Worm (Caenorhabditis elegans): Measurements from ENCODE around the gene lec-9.

The lec-9 gene

DNA sequence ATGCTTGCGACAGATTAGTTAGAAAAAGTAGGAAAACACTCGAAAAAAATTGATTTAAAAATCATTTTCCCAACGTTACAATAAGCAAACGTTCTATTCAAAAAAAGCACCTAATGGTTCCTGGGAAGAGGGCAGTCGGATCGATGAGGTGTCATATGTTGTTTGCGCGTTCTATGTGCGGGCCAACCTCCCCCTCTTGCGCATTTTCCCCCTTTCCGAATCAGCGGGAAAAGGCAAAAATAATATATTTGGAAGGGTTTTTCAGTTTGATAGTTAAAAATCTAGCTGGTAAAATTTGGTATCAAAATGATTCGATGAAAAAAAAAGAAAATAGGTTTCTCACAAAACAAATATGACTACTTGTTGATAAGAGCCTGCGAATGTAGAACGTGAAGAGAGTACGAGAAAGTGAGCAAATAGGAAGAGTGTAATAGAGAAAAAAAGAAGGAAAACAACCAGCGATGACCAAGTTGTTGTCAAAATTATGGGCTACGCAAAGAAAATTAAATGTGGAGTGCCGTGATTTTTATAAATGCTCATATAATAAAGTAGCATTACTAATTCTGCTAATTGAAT, 10.2 kb downstream of the lec-9 start:
- TF ChIP-seq ref-1 (GFP tag; conservative IDR thresholded peaks at IDR 0.05) (no peak), cog-1 (tag; optimal IDR thresholded peaks at IDR 0.05) (peak; percentile 51), tab-1 (GFP tag; IDR thresholded peaks at IDR 0.05) (no peak), T22C8.4 (GFP tag; IDR thresholded peaks at IDR 0.05) (0 out of 2 replicates have a peak, but pooled peaks have one; percentile 28), med-1 (GFP tag; optimal IDR thresholded peaks at IDR 0.05; ENCODE audit: insufficient read depth) (no peak), klf-2 (GFP tag; conservative IDR thresholded peaks at IDR 0.05) (no peak), flt-1 (GFP tag; IDR thresholded peaks at IDR 0.05) (no peak)

DNA sequence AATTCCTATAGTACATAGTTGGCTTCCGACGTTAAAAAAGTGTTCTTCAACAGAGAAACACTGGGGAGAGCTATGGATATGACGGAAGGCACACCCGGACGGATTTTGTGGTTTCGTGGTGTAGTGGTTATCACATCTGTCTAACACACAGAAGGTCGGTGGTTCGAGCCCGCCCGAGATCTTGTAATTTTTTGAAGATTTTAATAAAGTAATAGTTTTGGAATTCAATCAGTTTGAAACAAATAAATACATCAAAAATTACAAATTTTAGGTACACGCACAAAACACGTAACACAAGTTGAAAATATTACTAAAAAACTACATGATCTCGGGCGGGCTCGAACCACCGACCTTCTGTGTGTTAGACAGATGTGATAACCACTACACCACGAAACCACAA, 10.9 kb downstream of the lec-9 start:
- TF ChIP-seq tab-1 (GFP tag; IDR thresholded peaks at IDR 0.05) (0 out of 2 replicates have a peak, but pooled peaks have one; percentile 72), ztf-23 (GFP tag; IDR thresholded peaks at IDR 0.05) (0 out of 2 replicates have a peak, but pooled peaks have one; percentile 29), cog-1 (tag; optimal IDR thresholded peaks at IDR 0.05) (no peak), med-1 (GFP tag; optimal IDR thresholded peaks at IDR 0.05; ENCODE audit: insufficient read depth) (no peak), klf-2 (GFP tag; conservative IDR thresholded peaks at IDR 0.05) (no peak), ref-1 (GFP tag; conservative IDR thresholded peaks at IDR 0.05) (peak; percentile 52; the same call in 1 of the 2 replicates), T22C8.4 (GFP tag; IDR thresholded peaks at IDR 0.05) (peak; percentile 45; the same call in 1 of the 2 replicates), flt-1 (GFP tag; IDR thresholded peaks at IDR 0.05) (peak; percentile 78), ztf-29 (GFP tag; IDR thresholded peaks at IDR 0.05) (no peak)

DNA sequence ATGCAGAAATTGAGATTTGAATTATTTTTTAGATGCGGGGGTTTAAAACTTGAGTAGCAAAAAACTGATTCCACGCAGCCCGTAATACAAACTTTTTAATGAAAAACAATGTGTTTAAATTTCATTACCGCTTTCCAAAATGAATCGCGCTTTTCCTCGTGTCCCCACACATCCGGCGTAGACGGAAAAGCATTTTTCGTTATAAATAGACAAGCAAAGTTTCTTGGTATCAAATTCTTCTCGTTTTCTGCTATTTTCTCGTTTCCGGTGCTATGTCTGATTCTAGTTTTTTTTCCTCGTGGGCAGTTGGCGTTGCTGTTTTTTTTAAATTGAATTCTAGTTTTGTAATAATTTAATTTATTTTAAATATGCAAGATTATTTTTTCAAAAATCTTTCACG, 12.7 kb downstream of the lec-9 start:
- TF ChIP-seq klf-2 (GFP tag; conservative IDR thresholded peaks at IDR 0.05), result no peak
- TF ChIP-seq ztf-29 (GFP tag; IDR thresholded peaks at IDR 0.05), result no peak
- TF ChIP-seq flt-1 (GFP tag; IDR thresholded peaks at IDR 0.05), result no peak
- TF ChIP-seq cog-1 (tag; optimal IDR thresholded peaks at IDR 0.05), result no peak
- TF ChIP-seq T22C8.4 (GFP tag; IDR thresholded peaks at IDR 0.05), result no peak
- TF ChIP-seq ref-1 (GFP tag; conservative IDR thresholded peaks at IDR 0.05), result no peak
- no peak for TF ChIP-seq med-1 (GFP tag; optimal IDR thresholded peaks at IDR 0.05; ENCODE audit: insufficient read depth)
- TF ChIP-seq ztf-23 (GFP tag; IDR thresholded peaks at IDR 0.05), result no peak
- no peak for TF ChIP-seq tab-1 (GFP tag; IDR thresholded peaks at IDR 0.05)

DNA sequence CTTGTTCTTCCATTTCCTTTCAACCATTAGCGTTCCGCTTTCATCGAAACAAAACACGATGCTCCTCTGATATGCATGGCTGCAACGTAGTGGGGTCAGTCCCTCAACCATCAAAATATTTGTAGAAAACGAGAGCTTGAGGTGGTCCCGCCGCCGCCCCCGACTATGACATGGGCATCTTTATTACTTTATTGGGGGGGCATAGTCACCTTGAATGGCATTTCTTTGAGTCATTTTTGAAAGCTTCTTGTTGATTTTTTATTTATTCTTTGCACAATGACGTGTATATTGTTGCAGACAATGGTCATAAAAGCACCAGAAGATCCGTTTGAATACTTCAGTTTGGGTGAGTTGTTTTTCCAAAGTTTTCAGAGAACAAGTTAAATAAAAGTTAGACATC, 14.0 kb downstream of the lec-9 start, which contains the start of gene ncs-7:
Gene ncs-7 (plus strand): TSS at position 301 of the 400 bp plus-strand sequence.
- no peak for TF ChIP-seq flt-1 (GFP tag; IDR thresholded peaks at IDR 0.05)
- no peak for TF ChIP-seq med-1 (GFP tag; optimal IDR thresholded peaks at IDR 0.05; ENCODE audit: insufficient read depth)
- no peak for TF ChIP-seq ztf-23 (GFP tag; IDR thresholded peaks at IDR 0.05)
- TF ChIP-seq T22C8.4 (GFP tag; IDR thresholded peaks at IDR 0.05), result no peak
- TF ChIP-seq cog-1 (tag; optimal IDR thresholded peaks at IDR 0.05), result no peak
- no peak for TF ChIP-seq klf-2 (GFP tag; conservative IDR thresholded peaks at IDR 0.05)

DNA sequence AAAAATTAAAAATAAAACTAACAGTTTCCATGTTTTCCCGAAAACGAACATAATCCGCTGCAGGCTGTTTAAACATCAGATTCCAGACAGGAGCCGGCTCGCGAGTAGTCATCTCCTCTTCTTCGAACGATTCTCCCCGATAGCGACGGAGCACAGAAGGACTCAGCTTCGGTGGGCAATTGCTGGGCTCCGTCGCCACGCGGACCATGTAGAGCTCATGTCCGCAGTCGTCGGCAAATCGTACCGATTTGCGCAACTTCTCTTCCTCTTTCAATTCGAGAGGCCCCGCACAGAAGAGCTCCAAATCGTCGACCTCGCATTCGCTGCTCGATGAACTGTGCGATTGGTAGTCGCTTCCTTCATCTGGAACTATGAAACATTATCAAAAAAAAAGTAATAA, 25.0 kb downstream of the lec-9 start:
- TF ChIP-seq tab-1 (GFP tag; IDR thresholded peaks at IDR 0.05) (no peak), flt-1 (GFP tag; IDR thresholded peaks at IDR 0.05) (no peak), ztf-23 (GFP tag; IDR thresholded peaks at IDR 0.05) (no peak), cog-1 (tag; optimal IDR thresholded peaks at IDR 0.05) (no peak), T22C8.4 (GFP tag; IDR thresholded peaks at IDR 0.05) (no peak), ztf-29 (GFP tag; IDR thresholded peaks at IDR 0.05) (no peak), med-1 (GFP tag; optimal IDR thresholded peaks at IDR 0.05; ENCODE audit: insufficient read depth) (no peak), klf-2 (GFP tag; conservative IDR thresholded peaks at IDR 0.05) (no peak), ref-1 (GFP tag; conservative IDR thresholded peaks at IDR 0.05) (no peak)

DNA sequence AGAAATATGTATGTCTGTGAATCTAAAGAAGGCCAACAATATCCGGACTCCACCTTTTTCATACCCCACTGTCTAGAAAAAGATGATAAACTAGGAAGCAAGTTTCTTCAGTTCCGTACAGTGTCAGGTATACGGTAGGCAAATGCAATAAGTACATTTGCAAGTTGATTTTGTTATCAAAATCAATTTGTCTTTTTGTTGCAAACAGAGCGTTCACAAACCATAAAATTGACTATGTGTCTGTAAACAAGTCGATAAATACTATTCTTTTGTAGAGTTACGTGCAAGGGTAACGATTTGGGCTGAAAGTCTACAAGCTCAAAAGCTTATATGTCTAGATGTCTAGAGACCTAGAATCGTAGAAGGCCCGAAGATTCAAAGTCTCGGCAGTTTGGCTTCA, 25.4 kb downstream of the lec-9 start:
- TF ChIP-seq T22C8.4 (GFP tag; IDR thresholded peaks at IDR 0.05) (no peak), ztf-29 (GFP tag; IDR thresholded peaks at IDR 0.05) (no peak), tab-1 (GFP tag; IDR thresholded peaks at IDR 0.05) (no peak), med-1 (GFP tag; optimal IDR thresholded peaks at IDR 0.05; ENCODE audit: insufficient read depth) (no peak), ref-1 (GFP tag; conservative IDR thresholded peaks at IDR 0.05) (no peak), klf-2 (GFP tag; conservative IDR thresholded peaks at IDR 0.05) (no peak), flt-1 (GFP tag; IDR thresholded peaks at IDR 0.05) (no peak), cog-1 (tag; optimal IDR thresholded peaks at IDR 0.05) (no peak), ztf-23 (GFP tag; IDR thresholded peaks at IDR 0.05) (no peak)

DNA sequence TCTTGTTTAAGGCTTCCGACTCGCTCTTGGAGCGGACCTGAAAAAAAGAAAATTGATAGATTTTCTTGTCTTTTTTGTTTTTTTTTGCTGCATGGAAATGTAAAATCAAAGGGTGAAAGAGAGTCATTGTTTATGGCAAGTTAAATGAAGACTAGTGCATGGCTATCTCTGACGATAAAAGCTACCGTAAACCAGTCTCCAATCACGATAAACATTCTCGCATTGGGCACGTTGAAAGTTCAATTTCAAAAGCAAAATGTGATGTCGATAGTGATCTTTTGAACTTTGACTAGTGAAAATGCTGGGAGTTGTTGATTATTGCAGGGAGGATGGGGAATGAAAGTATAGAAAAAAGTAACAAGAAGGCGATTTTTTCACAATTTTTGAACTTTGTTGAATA, 26.3 kb downstream of the lec-9 start:
- TF ChIP-seq cog-1 (tag; optimal IDR thresholded peaks at IDR 0.05), result no peak
- TF ChIP-seq klf-2 (GFP tag; conservative IDR thresholded peaks at IDR 0.05), result no peak
- TF ChIP-seq ztf-23 (GFP tag; IDR thresholded peaks at IDR 0.05), result no peak
- no peak for TF ChIP-seq med-1 (GFP tag; optimal IDR thresholded peaks at IDR 0.05; ENCODE audit: insufficient read depth)
- no peak for TF ChIP-seq tab-1 (GFP tag; IDR thresholded peaks at IDR 0.05)
- no peak for TF ChIP-seq ref-1 (GFP tag; conservative IDR thresholded peaks at IDR 0.05)
- no peak for TF ChIP-seq T22C8.4 (GFP tag; IDR thresholded peaks at IDR 0.05)
- TF ChIP-seq flt-1 (GFP tag; IDR thresholded peaks at IDR 0.05), result no peak
- TF ChIP-seq ztf-29 (GFP tag; IDR thresholded peaks at IDR 0.05), result no peak

DNA sequence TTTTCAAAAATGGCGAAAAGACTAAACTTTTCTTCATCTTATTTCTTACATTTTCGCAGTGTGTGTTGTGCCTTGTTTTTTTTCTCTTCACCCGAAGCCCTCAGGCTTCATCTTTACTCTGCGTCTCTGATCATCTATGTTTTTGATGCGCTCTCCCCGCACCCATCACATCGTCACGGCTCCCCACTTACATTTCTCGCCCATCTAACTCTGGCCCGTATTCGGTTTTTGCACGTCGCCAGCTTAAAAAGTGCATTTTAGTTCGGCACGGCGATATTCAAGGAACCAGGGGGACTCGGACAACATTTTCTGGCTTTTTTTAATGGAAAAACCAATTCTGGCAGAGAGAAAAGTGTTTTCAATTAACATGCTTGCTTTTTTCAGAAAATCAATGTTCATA, 27.1 kb downstream of the lec-9 start:
- no peak for TF ChIP-seq ref-1 (GFP tag; conservative IDR thresholded peaks at IDR 0.05)
- no peak for TF ChIP-seq ztf-23 (GFP tag; IDR thresholded peaks at IDR 0.05)
- no peak for TF ChIP-seq klf-2 (GFP tag; conservative IDR thresholded peaks at IDR 0.05)
- TF ChIP-seq med-1 (GFP tag; optimal IDR thresholded peaks at IDR 0.05; ENCODE audit: insufficient read depth), result no peak
- TF ChIP-seq ztf-29 (GFP tag; IDR thresholded peaks at IDR 0.05), result no peak
- TF ChIP-seq T22C8.4 (GFP tag; IDR thresholded peaks at IDR 0.05), result no peak
- TF ChIP-seq cog-1 (tag; optimal IDR thresholded peaks at IDR 0.05), result no peak
- TF ChIP-seq flt-1 (GFP tag; IDR thresholded peaks at IDR 0.05), result no peak
- no peak for TF ChIP-seq tab-1 (GFP tag; IDR thresholded peaks at IDR 0.05)

DNA sequence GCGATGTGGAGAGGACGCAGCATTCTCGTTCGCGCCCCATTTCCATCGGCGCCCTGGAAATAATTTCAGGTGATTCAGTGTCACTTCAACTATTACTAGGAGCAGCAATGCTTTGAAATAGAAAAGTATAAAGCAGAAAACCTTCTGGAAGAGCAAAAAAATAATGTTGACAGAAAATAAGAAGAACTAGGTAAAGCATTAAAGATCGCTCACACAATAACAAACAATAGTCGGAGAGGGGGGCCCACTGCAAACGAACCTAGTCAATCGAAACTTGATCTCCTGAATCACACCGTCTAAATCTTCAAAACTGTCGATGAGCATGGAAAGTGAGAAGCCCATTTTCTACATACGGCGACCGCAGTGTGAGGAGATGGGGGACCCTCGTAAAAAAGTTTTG, 27.6 kb downstream of the lec-9 start:
- TF ChIP-seq T22C8.4 (GFP tag; IDR thresholded peaks at IDR 0.05) (no peak), flt-1 (GFP tag; IDR thresholded peaks at IDR 0.05) (no peak), cog-1 (tag; optimal IDR thresholded peaks at IDR 0.05) (no peak), med-1 (GFP tag; optimal IDR thresholded peaks at IDR 0.05; ENCODE audit: insufficient read depth) (no peak), ref-1 (GFP tag; conservative IDR thresholded peaks at IDR 0.05) (no peak), klf-2 (GFP tag; conservative IDR thresholded peaks at IDR 0.05) (no peak), ztf-23 (GFP tag; IDR thresholded peaks at IDR 0.05) (no peak), tab-1 (GFP tag; IDR thresholded peaks at IDR 0.05) (no peak), ztf-29 (GFP tag; IDR thresholded peaks at IDR 0.05) (no peak)
